Worm (Caenorhabditis elegans) whole organism, late embryonic: ENCODE data around the gene col-186.
A peak's percentile ranks its signal among the peaks of the same experiment; 100 is the strongest.

ENCODE experiments used
- C38D4.7 ChIP-seq: fragments of 200-800 bp; sonication (Bioruptor generic); optimal IDR thresholded peaks from 2 replicates; lab custom pipeline; 2018; ENCODE audit warnings: mild to moderate bottlenecking, missing genetic modification characterization, moderate library complexity, missing compliant biosample characterization
- F13H6.1 ChIP-seq: sonication (generic microtip); optimal IDR thresholded peaks from 2 replicates; lab custom pipeline; 2016; ENCODE audit warnings: missing genetic modification characterization, missing compliant biosample characterization
- K09A11.1 ChIP-seq: sonication (generic microtip); optimal IDR thresholded peaks from 2 replicates; lab custom pipeline; 2017; ENCODE audit warnings: antibody characterized with exemption, mild to moderate bottlenecking, missing genetic modification characterization, missing compliant biosample characterization; ENCODE audit not compliant: insufficient read depth
- Y22D7AL.16 ChIP-seq: sonication (generic microtip); optimal IDR thresholded peaks from 2 replicates; lab custom pipeline; 2016; ENCODE audit warnings: missing genetic modification characterization, missing compliant biosample characterization
- ahr-1 ChIP-seq: sonication (generic microtip); optimal IDR thresholded peaks from 2 replicates; lab custom pipeline; 2016; ENCODE audit warnings: missing genetic modification characterization, missing compliant biosample characterization
- ceh-14 ChIP-seq: sonication (generic microtip); optimal IDR thresholded peaks from 2 replicates; lab custom pipeline; 2016; ENCODE audit warnings: missing genotype, missing genetic modification characterization, missing compliant biosample characterization
- ceh-18 ChIP-seq: sonication (generic microtip); optimal IDR thresholded peaks from 2 replicates; lab custom pipeline; 2016; ENCODE audit warnings: missing genetic modification characterization, missing compliant biosample characterization
- ceh-19 ChIP-seq: fragments of 200-800 bp; sonication (Bioruptor generic); optimal IDR thresholded peaks from 2 replicates; lab custom pipeline; 2018; ENCODE audit warnings: mild to moderate bottlenecking, missing genetic modification characterization, missing compliant biosample characterization
- ceh-22 ChIP-seq: sonication (generic microtip); optimal IDR thresholded peaks from 2 replicates; lab custom pipeline; 2017; ENCODE audit warnings: missing biosample characterization, missing genetic modification characterization
- ceh-30 ChIP-seq: fragments of 150-350 bp; optimal IDR thresholded peaks from 2 replicates; lab custom pipeline; 2014; ENCODE audit warnings: missing biosample characterization, missing genetic modification characterization
- ceh-31 ChIP-seq: sonication (generic microtip); optimal IDR thresholded peaks from 2 replicates; lab custom pipeline; 2016; ENCODE audit warnings: missing genetic modification characterization, missing compliant biosample characterization
- ceh-48 ChIP-seq: sonication (generic microtip); optimal IDR thresholded peaks from 2 replicates; lab custom pipeline; 2016; ENCODE audit warnings: missing genetic modification characterization, inconsistent platforms, missing compliant biosample characterization
- ceh-6 ChIP-seq: fragments of 200-800 bp; sonication (Bioruptor generic); optimal IDR thresholded peaks from 2 replicates; lab custom pipeline; 2018; ENCODE audit warnings: mild to moderate bottlenecking, missing genetic modification characterization, missing compliant biosample characterization
- ceh-9 ChIP-seq: sonication (generic microtip); optimal IDR thresholded peaks from 2 replicates; lab custom pipeline; 2016; ENCODE audit warnings: mild to moderate bottlenecking, missing genetic modification characterization, inconsistent platforms, missing compliant biosample characterization
- dve-1 ChIP-seq: sonication (generic microtip); optimal IDR thresholded peaks from 2 replicates; lab custom pipeline; 2017; ENCODE audit warnings: antibody characterized with exemption, mild to moderate bottlenecking, missing genetic modification characterization, missing compliant biosample characterization
- ets-4 ChIP-seq: sonication (generic microtip); optimal IDR thresholded peaks from 2 replicates; lab custom pipeline; 2016; ENCODE audit warnings: missing genetic modification characterization, missing compliant biosample characterization
- fax-1 ChIP-seq: sonication (generic microtip); optimal IDR thresholded peaks from 2 replicates; lab custom pipeline; 2016; ENCODE audit warnings: missing genotype, missing genetic modification characterization, missing compliant biosample characterization
- fkh-10 ChIP-seq: fragments of 150-350 bp; optimal IDR thresholded peaks from 2 replicates; lab custom pipeline; 2014; ENCODE audit warnings: missing biosample characterization, missing genetic modification reagents, missing genetic modification characterization
- fkh-6 ChIP-seq: sonication (generic microtip); optimal IDR thresholded peaks from 2 replicates; lab custom pipeline; 2016; ENCODE audit warnings: missing genetic modification characterization, missing compliant biosample characterization
- hlh-6 ChIP-seq: sonication (generic microtip); optimal IDR thresholded peaks from 2 replicates; lab custom pipeline; 2016; ENCODE audit warnings: missing genotype, missing genetic modification characterization, missing compliant biosample characterization
- lin-11 ChIP-seq: fragments of 200-800 bp; sonication (Bioruptor generic); optimal IDR thresholded peaks from 2 replicates; lab custom pipeline; 2018; ENCODE audit warnings: mild to moderate bottlenecking, missing genetic modification characterization, missing compliant biosample characterization
- mec-3 ChIP-seq: sonication (generic microtip); optimal IDR thresholded peaks from 2 replicates; lab custom pipeline; 2016; ENCODE audit warnings: borderline replicate concordance, missing genetic modification characterization, missing compliant biosample characterization
- nhr-232 ChIP-seq: sonication (generic microtip); optimal IDR thresholded peaks from 2 replicates; lab custom pipeline; 2016; ENCODE audit warnings: missing genetic modification characterization, missing compliant biosample characterization
- pha-2 ChIP-seq: sonication (generic microtip); optimal IDR thresholded peaks from 2 replicates; lab custom pipeline; 2017; ENCODE audit warnings: mild to moderate bottlenecking, missing genetic modification characterization, missing compliant biosample characterization
- sdc-2 ChIP-seq: sonication (generic microtip); optimal IDR thresholded peaks from 2 replicates; lab custom pipeline; 2016; ENCODE audit warnings: missing genotype, missing genetic modification characterization, missing compliant biosample characterization
- sox-4 ChIP-seq: sonication (generic microtip); optimal IDR thresholded peaks from 2 replicates; lab custom pipeline; 2017; ENCODE audit warnings: mild to moderate bottlenecking, missing genetic modification characterization, inconsistent platforms, missing compliant biosample characterization
- syd-9 ChIP-seq: sonication (generic microtip); optimal IDR thresholded peaks from 2 replicates; lab custom pipeline; 2016; ENCODE audit warnings: mild to moderate bottlenecking, missing genetic modification characterization, moderate library complexity, missing compliant biosample characterization
- tbx-7 ChIP-seq: sonication (generic microtip); optimal IDR thresholded peaks from 2 replicates; lab custom pipeline; 2016; ENCODE audit warnings: missing genotype, missing genetic modification characterization, missing compliant biosample characterization
- ttx-3 ChIP-seq: sonication (generic microtip); optimal IDR thresholded peaks from 2 replicates; lab custom pipeline; 2016; ENCODE audit warnings: missing genetic modification reagents, missing genetic modification characterization, missing compliant biosample characterization
- unc-3 ChIP-seq, 2 experiments: fragments of 200-800 bp in 1 of 2; sonication (Bioruptor generic) in 1 of 2; sonication (generic microtip) in 1 of 2; conservative IDR thresholded peaks in 1 of 2; optimal IDR thresholded peaks in 1 of 2; 2 replicates each; pipeline versions ENCODE4 v1.3.6 to Lab custom; 2016 to 2022; ENCODE audit warnings: missing compliant biosample characterization in 2 of 2, missing genetic modification characterization in 2 of 2, missing genetic modification reagents in 1 of 2
- unc-86 ChIP-seq: sonication (generic microtip); optimal IDR thresholded peaks from 2 replicates; lab custom pipeline; 2016; ENCODE audit warnings: missing genetic modification characterization, missing compliant biosample characterization

col-186 gene

ce11 chrX:15983288-15983687, 32.0 kb downstream of the col-186 start:
- TF ChIP-seq hlh-6 (tag; lab: Kevin White, UChicago) (no peak), sox-4 (tag; lab: Kevin White, UChicago) (no peak), sdc-2 (tag; lab: Kevin White, UChicago) (peak; percentile 87)

DNA sequence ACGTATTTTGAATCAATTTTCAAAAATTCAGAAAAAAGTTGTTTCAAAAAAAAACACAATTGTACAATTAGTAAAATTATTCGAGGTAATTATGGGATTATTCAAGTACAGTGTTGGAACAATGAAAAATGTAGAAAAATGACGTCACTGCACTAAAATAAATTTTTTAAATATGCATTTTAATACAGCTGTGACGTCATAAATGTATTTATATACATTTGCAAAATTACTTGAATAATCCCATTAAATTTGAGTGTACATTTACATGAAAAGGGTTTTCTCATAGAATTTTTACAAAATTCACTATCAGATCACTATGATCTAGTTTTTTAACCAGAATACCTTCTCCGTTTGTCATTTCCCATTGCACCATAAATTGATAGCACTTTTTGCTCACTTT, 37.3 kb downstream of the col-186 start:
- TF ChIP-seq ceh-31 (tag; lab: Kevin White, UChicago) (no peak), ceh-22 (no peak), ets-4 (no peak), ahr-1 (tag; lab: Kevin White, UChicago) (no peak), fkh-6 (tag; lab: Kevin White, UChicago) (no peak), mec-3 (tag; lab: Kevin White, UChicago) (no peak), pha-2 (no peak), ceh-19 (GFP tag; lab: Kevin White, UChicago) (no peak), ceh-18 (tag; lab: Kevin White, UChicago) (no peak), ceh-30 (tag; lab: Kevin White, UChicago) (no peak), F13H6.1 (tag; lab: Kevin White, UChicago) (no peak), fax-1 (tag; lab: Kevin White, UChicago) (no peak), sdc-2 (tag; lab: Kevin White, UChicago) (no peak)

DNA sequence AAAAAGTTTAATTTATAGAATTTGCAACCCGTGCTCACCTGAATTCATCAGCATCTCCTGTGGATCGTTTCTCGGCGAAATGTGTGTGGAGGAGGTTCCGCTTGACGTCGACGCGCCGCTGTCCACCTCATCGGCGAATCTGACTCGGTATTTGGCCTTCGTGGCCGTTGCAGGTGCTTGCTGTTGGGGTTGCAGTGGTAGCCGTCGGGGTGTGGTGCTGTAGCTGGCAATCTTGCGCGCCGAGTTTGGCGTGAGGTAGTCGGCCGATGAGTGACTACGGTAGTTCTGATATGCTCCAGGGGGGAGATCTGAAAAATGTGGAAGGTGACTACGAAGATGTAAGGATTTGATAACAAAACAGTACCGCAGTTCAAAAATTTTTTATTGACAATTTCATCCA, 41.5 kb downstream of the col-186 start:
- no peak for TF ChIP-seq ceh-14
- TF ChIP-seq F13H6.1 (tag; lab: Kevin White, UChicago) = no peak
- no peak for TF ChIP-seq fkh-10
- no peak for TF ChIP-seq fax-1 (tag; lab: Kevin White, UChicago)
- TF ChIP-seq ceh-48 (tag; lab: Kevin White, UChicago) = no peak
- no peak for TF ChIP-seq pha-2
- TF ChIP-seq syd-9 (tag; lab: Kevin White, UChicago) = no peak
- no peak for TF ChIP-seq ceh-6 (GFP tag; lab: Kevin White, UChicago)
- no peak for TF ChIP-seq Y22D7AL.16 (tag; lab: Kevin White, UChicago)
- TF ChIP-seq ceh-30 (tag; lab: Kevin White, UChicago) = no peak
- no peak for TF ChIP-seq lin-11 (tag; lab: Kevin White, UChicago)
- TF ChIP-seq nhr-232 (tag; lab: Kevin White, UChicago) = no peak
- no peak for TF ChIP-seq ceh-9 (tag; lab: Kevin White, UChicago)
- TF ChIP-seq unc-3 (GFP tag; conservative IDR thresholded peaks at IDR 0.05; lab: Robert Waterston, UW) = no peak
- no peak for TF ChIP-seq unc-3 (tag; optimal IDR thresholded peaks at IDR 0.05; lab: Kevin White, UChicago)
- no peak for TF ChIP-seq tbx-7 (tag; lab: Kevin White, UChicago)
- no peak for TF ChIP-seq K09A11.1 (tag; lab: Kevin White, UChicago)
- TF ChIP-seq dve-1 (tag; lab: Kevin White, UChicago) = no peak
- TF ChIP-seq hlh-6 (tag; lab: Kevin White, UChicago) = no peak

ce11 chrX:15993916-15994315, 42.6 kb downstream of the col-186 start:
- TF ChIP-seq unc-86 (tag; lab: Kevin White, UChicago) = no peak
- no peak for TF ChIP-seq C38D4.7 (GFP tag; lab: Kevin White, UChicago)
- no peak for TF ChIP-seq ceh-6 (GFP tag; lab: Kevin White, UChicago)
- TF ChIP-seq pha-2 = no peak
- no peak for TF ChIP-seq K09A11.1 (tag; lab: Kevin White, UChicago)

- no peak for TF ChIP-seq mec-3 (tag; lab: Kevin White, UChicago)
- no peak for TF ChIP-seq ceh-9 (tag; lab: Kevin White, UChicago)
- TF ChIP-seq lin-11 (tag; lab: Kevin White, UChicago) = no peak
- TF ChIP-seq ceh-31 (tag; lab: Kevin White, UChicago) = no peak
- no peak for TF ChIP-seq sox-4 (tag; lab: Kevin White, UChicago)
- no peak for TF ChIP-seq ceh-19 (GFP tag; lab: Kevin White, UChicago)
- TF ChIP-seq ttx-3 (tag; lab: Kevin White, UChicago) = no peak
- TF ChIP-seq ceh-30 (tag; lab: Kevin White, UChicago) = no peak
- no peak for TF ChIP-seq ceh-6 (GFP tag; lab: Kevin White, UChicago)
- TF ChIP-seq, all 69 proteins: peak for 0
These were observed 45.9 kb downstream of the col-186 start for ce11 chrX:15997153-15997552.
